Worm (Caenorhabditis elegans): Measurements from ENCODE around the gene srsx-40.

ce11 chrV:7651757-7652156, 51.7 kb downstream of the srsx-40 start, which contains the start of gene srh-234:
- TF ChIP-seq ceh-82 (tag; optimal IDR thresholded peaks at IDR 0.05), result no peak
- TF ChIP-seq unc-86 (tag; optimal IDR thresholded peaks at IDR 0.05), result no peak
- no peak for TF ChIP-seq ama-1 (optimal IDR thresholded peaks at IDR 0.05)
- TF ChIP-seq blmp-1 (tag; optimal IDR thresholded peaks at IDR 0.05), result no peak
- no peak for TF ChIP-seq Y116A8C.19 (tag; optimal IDR thresholded peaks at IDR 0.05; ENCODE audit: borderline replicate concordance)
